Fruit fly (Drosophila melanogaster) whole organism, prepupa: ENCODE data around the gene tna.
A peak's percentile ranks its signal among the peaks of the same experiment; 100 is the strongest.

Experiments used
- Blimp-1 ChIP-seq: fragments of 200-800 bp; sonication (Bioruptor generic); optimal IDR thresholded peaks from 3 replicates; lab custom pipeline; 2017; ENCODE audit warnings: missing biosample characterization, missing genetic modification characterization, mild to moderate bottlenecking, moderate library complexity, missing genetic modification reagents
- CG11294 ChIP-seq: fragments of 200-800 bp; sonication (Bioruptor generic); IDR thresholded peaks from 2 replicates; pipeline ENCODE4 v1.3.6; 2022; ENCODE audit warnings: missing biosample characterization, missing genetic modification characterization
- CG11762 ChIP-seq: fragments of 200-800 bp; sonication (Bioruptor generic); optimal IDR thresholded peaks from 3 replicates; lab custom pipeline; 2016; ENCODE audit warnings: missing biosample characterization, missing genetic modification characterization; ENCODE audit not compliant: insufficient read depth
- CG11902 ChIP-seq: fragments of 200-800 bp; sonication (Bioruptor generic); optimal IDR thresholded peaks from 3 replicates; lab custom pipeline; 2016; ENCODE audit warnings: missing biosample characterization, missing genetic modification characterization
- CG15336 ChIP-seq: fragments of 200-800 bp; sonication (Bioruptor generic); IDR thresholded peaks from 2 replicates; pipeline ENCODE4 v1.3.6; 2022; ENCODE audit warnings: missing biosample characterization, missing genetic modification characterization
- CG16779 ChIP-seq: fragments of 200-800 bp; sonication (Bioruptor generic); optimal IDR thresholded peaks from 3 replicates; lab custom pipeline; 2017; ENCODE audit warnings: missing biosample characterization, mild to moderate bottlenecking, missing genetic modification characterization
- CG3032 ChIP-seq: fragments of 200-800 bp; optimal IDR thresholded peaks from 2 replicates; lab custom pipeline; 2019; ENCODE audit warnings: missing biosample characterization, mild to moderate bottlenecking, missing genetic modification characterization, moderate library complexity
- CG31627 ChIP-seq: fragments of 200-800 bp; sonication (Bioruptor generic); optimal IDR thresholded peaks from 3 replicates; lab custom pipeline; 2016; ENCODE audit warnings: missing biosample characterization, missing genetic modification characterization
- CG32006 ChIP-seq: fragments of 200-800 bp; sonication (Bioruptor generic); optimal IDR thresholded peaks from 3 replicates; lab custom pipeline; 2017; ENCODE audit warnings: missing biosample characterization, mild to moderate bottlenecking, missing genetic modification characterization
- CG34406 ChIP-seq: fragments of 200-800 bp; sonication (Bioruptor generic); optimal IDR thresholded peaks from 3 replicates; lab custom pipeline; 2016; ENCODE audit warnings: missing biosample characterization, missing genetic modification characterization
- CG3919 ChIP-seq: fragments of 200-800 bp; sonication (Bioruptor generic); optimal IDR thresholded peaks from 3 replicates; lab custom pipeline; 2016; ENCODE audit warnings: missing biosample characterization, missing genetic modification characterization
- CG4318 ChIP-seq: fragments of 200-800 bp; sonication (Bioruptor generic); optimal IDR thresholded peaks from 3 replicates; lab custom pipeline; 2017; ENCODE audit warnings: missing biosample characterization, mild to moderate bottlenecking, missing genetic modification characterization
- CG6163 ChIP-seq: fragments of 200-800 bp; sonication (Bioruptor generic); IDR thresholded peaks from 3 replicates; pipeline ENCODE4 v1.3.6; 2022; ENCODE audit warnings: missing biosample characterization, missing genetic modification characterization
- CG6276 ChIP-seq: fragments of 200-800 bp; sonication (Bioruptor generic); optimal IDR thresholded peaks from 2 replicates; lab custom pipeline; 2017; ENCODE audit warnings: missing biosample characterization, mild to moderate bottlenecking, missing genetic modification characterization
- CG6792 ChIP-seq: fragments of 200-800 bp; sonication (Bioruptor generic); optimal IDR thresholded peaks from 3 replicates; lab custom pipeline; 2016; ENCODE audit warnings: missing biosample characterization, missing genetic modification characterization
- CG6808 ChIP-seq: fragments of 200-800 bp; sonication (Bioruptor generic); optimal IDR thresholded peaks from 3 replicates; lab custom pipeline; 2017; ENCODE audit warnings: missing biosample characterization, missing genetic modification characterization, mild to moderate bottlenecking, moderate library complexity, missing genetic modification reagents
- CG6854 ChIP-seq: fragments of 200-800 bp; sonication (Bioruptor generic); optimal IDR thresholded peaks from 2 replicates; lab custom pipeline; 2017; ENCODE audit warnings: missing biosample characterization, mild to moderate bottlenecking, missing genetic modification characterization
- CG7368 ChIP-seq: fragments of 200-800 bp; sonication (Bioruptor generic); optimal IDR thresholded peaks from 3 replicates; lab custom pipeline; 2016; ENCODE audit warnings: missing biosample characterization, missing genetic modification characterization
- CG8319 ChIP-seq: fragments of 200-800 bp; sonication (Bioruptor generic); optimal IDR thresholded peaks from 3 replicates; lab custom pipeline; 2016; ENCODE audit warnings: missing biosample characterization, missing genetic modification characterization
- CG9139 ChIP-seq: fragments of 200-800 bp; sonication (Bioruptor generic); optimal IDR thresholded peaks from 3 replicates; lab custom pipeline; 2017; ENCODE audit warnings: missing biosample characterization, mild to moderate bottlenecking, missing genetic modification characterization
- Eip75B ChIP-seq: fragments of 200-800 bp; sonication (Bioruptor generic); optimal IDR thresholded peaks from 3 replicates; lab custom pipeline; 2016; ENCODE audit warnings: missing biosample characterization, missing genetic modification characterization
- Eip78C ChIP-seq: fragments of 200-800 bp; sonication (Bioruptor generic); peaks from one replicate; lab custom pipeline; 2016; ENCODE audit warnings: missing biosample characterization, missing genetic modification characterization
- Eip93F ChIP-seq: fragments of 200-800 bp; sonication (Bioruptor generic); optimal IDR thresholded peaks from 2 replicates; lab custom pipeline; 2016; ENCODE audit warnings: missing biosample characterization, mild to moderate bottlenecking, missing genetic modification characterization
- Ets96B ChIP-seq: fragments of 200-800 bp; optimal IDR thresholded peaks from 2 replicates; lab custom pipeline; 2019; ENCODE audit warnings: missing biosample characterization, mild to moderate bottlenecking, missing genetic modification characterization, moderate library complexity
- Gug ChIP-seq: fragments of 200-800 bp; sonication (Bioruptor generic); IDR thresholded peaks from 2 replicates; pipeline ENCODE4 v1.3.6; 2022; ENCODE audit warnings: missing biosample characterization, missing genetic modification characterization
- Hr39 ChIP-seq: fragments of 200-800 bp; sonication (Bioruptor generic); optimal IDR thresholded peaks from 2 replicates; lab custom pipeline; 2016; ENCODE audit warnings: missing biosample characterization, missing genetic modification characterization
- Hr4 ChIP-seq: fragments of 200-800 bp; sonication (Bioruptor generic); optimal IDR thresholded peaks from 3 replicates; lab custom pipeline; 2016; ENCODE audit warnings: missing biosample characterization, missing genetic modification characterization
- OdsH ChIP-seq: fragments of 200-800 bp; sonication (Bioruptor generic); optimal IDR thresholded peaks from 3 replicates; lab custom pipeline; 2016; ENCODE audit warnings: missing biosample characterization, missing genetic modification characterization
- Smox ChIP-seq: fragments of 200-800 bp; sonication (Bioruptor generic); optimal IDR thresholded peaks from 3 replicates; lab custom pipeline; 2016; ENCODE audit warnings: missing biosample characterization, missing genetic modification characterization
- Sox102F ChIP-seq: fragments of 200-800 bp; sonication (Bioruptor generic); optimal IDR thresholded peaks from 2 replicates; lab custom pipeline; 2016; ENCODE audit warnings: missing biosample characterization, mild to moderate bottlenecking, missing genetic modification characterization
- cyc ChIP-seq: fragments of 200-800 bp; sonication (Bioruptor generic); optimal IDR thresholded peaks from 3 replicates; lab custom pipeline; 2016; ENCODE audit warnings: missing biosample characterization, missing genetic modification characterization
- dac ChIP-seq: fragments of 200-800 bp; sonication (Bioruptor generic); optimal IDR thresholded peaks from 2 replicates; lab custom pipeline; 2017; ENCODE audit warnings: missing biosample characterization, mild to moderate bottlenecking, missing genetic modification characterization
- dsx ChIP-seq: fragments of 200-800 bp; optimal IDR thresholded peaks from 3 replicates; lab custom pipeline; 2019; ENCODE audit warnings: missing biosample characterization, mild to moderate bottlenecking, missing genetic modification characterization, moderate library complexity; ENCODE audit not compliant: poor library complexity, severe bottlenecking
- eg ChIP-seq: fragments of 200-800 bp; sonication (Bioruptor generic); IDR thresholded peaks from 3 replicates; pipeline ENCODE4 v1.3.6; 2022; ENCODE audit warnings: missing biosample characterization, missing genetic modification characterization
- fd59A ChIP-seq: fragments of 200-800 bp; sonication (Bioruptor generic); optimal IDR thresholded peaks from 2 replicates; lab custom pipeline; 2017; ENCODE audit warnings: missing biosample characterization, mild to moderate bottlenecking, missing genetic modification characterization, missing genetic modification reagents
- fd85E ChIP-seq: fragments of 200-800 bp; sonication (Bioruptor generic); optimal IDR thresholded peaks from 3 replicates; lab custom pipeline; 2016; ENCODE audit warnings: missing biosample characterization, missing genetic modification characterization
- fkh ChIP-seq: fragments of 200-800 bp; sonication (Bioruptor generic); optimal IDR thresholded peaks from 3 replicates; lab custom pipeline; 2017; ENCODE audit warnings: missing biosample characterization, mild to moderate bottlenecking, missing genetic modification characterization, moderate library complexity
- lz ChIP-seq: fragments of 200-800 bp; sonication (Bioruptor generic); optimal IDR thresholded peaks from 3 replicates; lab custom pipeline; 2016; ENCODE audit warnings: missing biosample characterization, missing genetic modification characterization
- pdm3 ChIP-seq: fragments of 200-800 bp; sonication (Bioruptor generic); optimal IDR thresholded peaks from 3 replicates; lab custom pipeline; 2016; ENCODE audit warnings: missing biosample characterization, missing genetic modification characterization
- salr ChIP-seq, 2 experiments: fragments of 200-800 bp; sonication (Bioruptor generic); optimal IDR thresholded peaks; 3 replicates each; lab custom pipeline; 2016 to 2018; ENCODE audit warnings: missing biosample characterization in 2 of 2, missing genetic modification characterization in 2 of 2, mild to moderate bottlenecking in 1 of 2
- ss ChIP-seq, 2 experiments: fragments of 200-800 bp; sonication (Bioruptor generic); optimal IDR thresholded peaks; 2 replicates in 1 of 2; 3 replicates in 1 of 2; lab custom pipeline; 2017 to 2018; ENCODE audit warnings: mild to moderate bottlenecking in 2 of 2, missing biosample characterization in 2 of 2, missing genetic modification characterization in 2 of 2, moderate library complexity in 1 of 2
- svp ChIP-seq: fragments of 200-800 bp; sonication (Bioruptor generic); peaks from one replicate; lab custom pipeline; 2016; ENCODE audit warnings: missing biosample characterization, missing genetic modification characterization
- topi ChIP-seq: fragments of 200-800 bp; sonication (Bioruptor generic); optimal IDR thresholded peaks from 3 replicates; lab custom pipeline; 2016; ENCODE audit warnings: missing biosample characterization, missing genetic modification characterization
- vri ChIP-seq: fragments of 200-800 bp; sonication (Bioruptor generic); optimal IDR thresholded peaks from 3 replicates; lab custom pipeline; 2016; ENCODE audit warnings: missing biosample characterization, mild to moderate bottlenecking, missing genetic modification characterization

Gene tna

DNA sequence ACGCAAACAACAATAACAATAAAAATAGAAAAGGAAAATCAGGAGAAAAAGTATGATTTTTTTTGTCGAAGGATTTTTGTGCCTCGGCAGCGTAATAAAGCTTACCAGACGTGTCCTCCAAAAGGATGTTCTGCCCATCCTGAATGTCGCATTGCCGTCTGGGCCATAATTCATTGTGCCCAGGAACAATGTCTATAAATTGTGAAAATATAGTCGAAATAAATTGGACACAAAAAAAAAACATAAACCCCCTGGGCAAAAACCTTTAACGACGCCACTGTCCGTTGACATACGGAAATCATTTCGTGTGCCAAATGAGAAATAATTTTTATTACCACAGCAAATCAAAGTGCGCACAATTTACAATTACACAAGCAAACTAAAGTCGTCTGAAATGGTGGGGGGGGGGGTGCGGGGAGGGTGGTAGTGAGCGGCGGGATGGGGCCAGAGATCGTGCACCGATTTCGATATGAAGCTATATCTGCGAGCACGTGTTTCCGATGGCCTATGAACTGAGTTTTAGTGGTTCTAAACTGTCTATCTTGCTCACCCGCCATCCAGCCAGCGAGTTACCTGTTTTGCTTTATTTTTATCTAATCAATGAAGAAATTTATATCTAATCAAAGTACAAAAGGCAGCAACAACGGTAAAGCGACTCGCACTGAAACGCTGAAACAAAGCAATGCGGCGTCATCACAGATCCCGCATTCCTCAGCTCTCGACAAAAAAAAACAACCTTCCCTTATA, 31.5 kb downstream of the tna start:
- TF ChIP-seq CG3032 (tag; lab: Kevin White, UChicago) = no peak
- peak; percentile 3 for TF ChIP-seq Sox102F (GFP tag; lab: Kevin White, UChicago)
- no peak for TF ChIP-seq CG3919
- TF ChIP-seq cyc = peak; percentile 0
- TF ChIP-seq salr (GFP tag; optimal IDR thresholded peaks at IDR 0.05; lab: Kevin White, UChicago) = no peak
- TF ChIP-seq eg (GFP tag; lab: Robert Waterston, UW) = 0 out of 3 replicates have a peak, but pooled peaks have one; percentile 16
- TF ChIP-seq Hr39 (GFP tag; lab: Kevin White, UChicago) = peak; percentile 13
- peak; percentile 6 for TF ChIP-seq pdm3 (GFP tag; lab: Kevin White, UChicago)
- TF ChIP-seq fd59A = no peak
- TF ChIP-seq lz (GFP tag; lab: Kevin White, UChicago) = peak; percentile 18
- peak; percentile 13 for TF ChIP-seq Eip78C (GFP tag; lab: Kevin White, UChicago)
- peak; percentile 17 for TF ChIP-seq CG31627 (GFP tag; lab: Kevin White, UChicago)
- TF ChIP-seq, all 60 proteins: peak for 8

DNA sequence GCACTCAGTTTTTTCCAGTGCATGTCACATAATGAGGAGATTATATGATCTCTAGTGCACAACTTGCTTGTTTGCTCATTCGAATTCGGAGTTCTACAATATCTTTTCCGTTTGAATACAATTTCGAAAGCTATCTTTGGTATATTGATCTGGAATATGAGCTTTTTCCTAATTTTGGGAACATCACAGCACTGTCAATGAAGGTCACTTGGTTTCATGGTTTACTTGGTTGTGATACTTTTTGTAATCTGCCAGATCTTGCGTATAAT, 32.0 kb downstream of the tna start:
- TF ChIP-seq vri (peak; percentile 15), Smox (no peak)

DNA sequence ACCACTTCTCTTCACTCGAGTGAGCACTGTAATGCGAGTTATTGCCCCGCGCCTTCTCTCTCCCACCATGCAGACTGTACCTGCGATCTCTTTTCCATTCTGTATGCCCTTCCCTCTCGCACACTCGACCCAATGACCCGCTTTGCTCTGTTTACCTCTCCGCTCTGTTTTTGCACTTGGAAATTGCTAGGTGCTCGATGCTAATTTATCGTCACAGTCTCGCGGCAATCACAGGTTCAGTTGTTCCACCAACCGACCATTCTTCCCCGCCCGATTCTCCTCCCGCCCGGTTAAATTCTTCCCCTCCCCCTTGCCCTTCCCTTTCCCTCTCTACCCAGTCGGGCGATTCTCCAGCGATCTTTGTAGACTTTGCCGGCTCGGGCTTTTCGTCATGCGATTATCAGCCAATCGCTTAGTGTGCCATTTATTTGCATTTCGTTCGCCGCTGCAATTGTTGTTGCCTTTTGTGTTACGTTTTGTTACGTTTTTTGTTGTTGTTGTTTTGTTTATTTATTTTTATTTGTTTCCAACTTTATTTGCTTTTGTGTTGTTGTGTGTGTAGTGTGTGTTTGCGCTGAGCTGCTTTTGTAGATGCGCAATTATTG, 32.6 kb downstream of the tna start:
- TF ChIP-seq CG6163 (GFP tag; lab: Robert Waterston, UW) (peak; percentile 88), Blimp-1 (no peak), salr (GFP tag; optimal IDR thresholded peaks at IDR 0.05; lab: Kevin White, UChicago) (peak in 1 of 2 experiments; percentile 48), cyc (no peak), dsx (GFP tag; lab: Kevin White, UChicago) (peak; percentile 53), CG7368 (GFP tag; lab: Kevin White, UChicago) (peak; percentile 26), Ets96B (tag; lab: Kevin White, UChicago) (peak; percentile 51), CG34406 (GFP tag; lab: Kevin White, UChicago) (peak; percentile 1), CG32006 (GFP tag; lab: Kevin White, UChicago) (peak; percentile 45), CG4318 (GFP tag; lab: Kevin White, UChicago) (no peak), CG16779 (tag; lab: Kevin White, UChicago) (peak; percentile 74), CG6276 (GFP tag; lab: Kevin White, UChicago) (peak; percentile 81), CG6808 (GFP tag; lab: Kevin White, UChicago) (peak; percentile 33), CG3919 (peak; percentile 35), ss (GFP tag; optimal IDR thresholded peaks at IDR 0.05; lab: Kevin White, UChicago) (peak; percentile 3 to 57), CG15336 (GFP tag; lab: Robert Waterston, UW) (peak; percentile 67), CG11294 (no peak), dac (GFP tag; lab: Kevin White, UChicago) (peak; percentile 37), Gug (GFP tag; lab: Robert Waterston, UW) (peak; percentile 55; the same call in 1 of the 2 replicates), CG11902 (GFP tag; lab: Kevin White, UChicago) (no peak), eg (GFP tag; lab: Robert Waterston, UW) (peak; percentile 86), topi (no peak), lz (GFP tag; lab: Kevin White, UChicago) (no peak), CG6792 (GFP tag; lab: Kevin White, UChicago) (no peak), Eip93F (GFP tag; lab: Kevin White, UChicago) (no peak), fd85E (GFP tag; lab: Kevin White, UChicago) (no peak), Hr4 (GFP tag; lab: Kevin White, UChicago) (peak; percentile 20), svp (GFP tag; lab: Kevin White, UChicago) (peak; percentile 95), CG8319 (GFP tag; lab: Kevin White, UChicago) (no peak), Hr39 (GFP tag; lab: Kevin White, UChicago) (no peak), CG31627 (GFP tag; lab: Kevin White, UChicago) (no peak), fkh (peak; percentile 86), CG3032 (tag; lab: Kevin White, UChicago) (peak; percentile 15), CG9139 (GFP tag; lab: Kevin White, UChicago) (peak; percentile 57), CG6854 (GFP tag; lab: Kevin White, UChicago) (peak; percentile 23), Sox102F (GFP tag; lab: Kevin White, UChicago) (no peak), Eip78C (GFP tag; lab: Kevin White, UChicago) (peak; percentile 58), fd59A (no peak), OdsH (GFP tag; lab: Kevin White, UChicago) (no peak), vri (peak; percentile 78), Eip75B (GFP tag; lab: Kevin White, UChicago) (no peak), CG11762 (GFP tag; lab: Kevin White, UChicago) (no peak)
